Worm (Caenorhabditis elegans): ENCODE data around the gene R12B2.8.
A peak's percentile ranks its signal among the peaks of the same experiment; 100 is the strongest.

R12B2.8 gene

DNA sequence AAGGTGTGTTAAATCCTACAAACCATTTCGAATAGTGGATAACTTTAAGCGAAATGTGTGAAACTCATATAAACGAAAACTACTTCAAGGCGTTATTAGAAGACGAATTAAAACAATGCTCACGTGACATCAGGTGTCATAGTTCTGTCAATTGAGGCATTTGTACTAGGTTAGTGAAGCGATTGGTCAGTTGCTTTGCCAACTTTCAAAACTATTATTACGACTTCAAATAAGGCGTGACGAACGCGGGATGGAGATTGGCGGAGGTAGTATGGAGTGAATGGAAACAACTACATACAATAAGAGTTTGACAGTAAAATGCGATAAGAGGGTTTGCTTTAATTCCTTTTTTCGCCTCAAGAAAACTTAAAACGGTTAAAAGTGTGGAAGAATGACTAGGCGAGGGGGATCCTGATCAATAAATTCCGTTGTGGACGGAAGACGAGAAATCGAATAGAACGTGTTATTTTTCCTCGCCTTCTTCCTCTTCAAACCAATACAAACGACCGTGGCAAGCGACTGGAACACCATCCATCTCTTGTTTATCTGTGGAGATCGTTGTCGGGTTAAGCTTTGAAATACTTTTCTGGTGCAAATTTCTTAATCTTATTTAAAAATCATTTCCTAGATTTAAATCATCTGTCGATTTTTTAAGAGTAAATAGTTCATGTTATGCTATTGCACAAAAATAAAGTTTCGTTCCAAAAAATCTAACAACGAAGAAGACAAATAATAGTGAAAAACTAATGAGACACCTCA lies 17.3 kb downstream of the R12B2.8 start:
- TF ChIP-seq snpc-4 (tag; optimal IDR thresholded peaks at IDR 0.05) (no peak), R02D3.7 (tag; optimal IDR thresholded peaks at IDR 0.05) (no peak), daf-16 (GFP tag; optimal IDR thresholded peaks at IDR 0.05) (no peak), daf-16 (tag; optimal IDR thresholded peaks at IDR 0.05) (peak; percentile 7), mdt-29 (GFP tag; IDR thresholded peaks at IDR 0.05) (no peak), aha-1 (tag) (peak; percentile 47), hmg-1.1 (GFP tag; IDR thresholded peaks at IDR 0.05) (0 out of 2 replicates have a peak, but pooled peaks have one; percentile 19), dmd-6 (GFP tag; IDR thresholded peaks at IDR 0.05) (peak; percentile 64), egl-43 (GFP tag; IDR thresholded peaks at IDR 0.05) (no peak), dve-1 (tag; optimal IDR thresholded peaks at IDR 0.05; ENCODE audit: insufficient read depth) (peak; percentile 56), vab-7 (GFP tag; IDR thresholded peaks at IDR 0.05) (no peak), hlh-30 (tag; optimal IDR thresholded peaks at IDR 0.05; ENCODE audit: insufficient read depth) (peak; percentile 52), unc-62 (GFP tag; optimal IDR thresholded peaks at IDR 0.05 in 1 of 2) (peak in 1 of 2 experiments; percentile 52), unc-62 (tag; optimal IDR thresholded peaks at IDR 0.05) (no peak), ceh-20 (GFP tag; IDR thresholded peaks at IDR 0.05) (no peak)

DNA sequence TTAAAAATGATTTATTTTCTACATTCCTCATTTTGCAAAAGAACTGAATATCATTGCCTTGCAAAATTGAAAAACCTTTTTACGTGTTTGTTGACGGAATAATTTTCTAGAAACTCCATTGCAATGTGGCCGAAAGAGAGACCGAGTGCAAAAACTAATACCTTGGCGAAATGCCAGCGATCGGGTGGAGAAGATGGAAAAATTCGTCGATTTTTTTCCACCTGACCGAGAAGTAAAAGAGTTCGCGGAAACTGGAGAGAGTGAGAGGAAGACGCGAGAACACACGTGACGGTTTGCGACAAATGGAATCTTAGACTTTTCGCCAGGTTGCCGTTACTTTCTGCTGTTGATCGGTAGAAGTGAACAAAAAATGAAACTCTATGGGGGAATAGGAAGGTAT lies 18.0 kb downstream of the R12B2.8 start:
- TF ChIP-seq F10B5.3 (tag; optimal IDR thresholded peaks at IDR 0.05) (no peak), hmg-1.1 (GFP tag; IDR thresholded peaks at IDR 0.05) (no peak), lin-38 (GFP tag; IDR thresholded peaks at IDR 0.05) (no peak), ceh-32 (tag; optimal IDR thresholded peaks at IDR 0.05; ENCODE audit: poor library complexity) (no peak), F37D6.2 (tag; optimal IDR thresholded peaks at IDR 0.05) (no peak), snpc-4 (tag; optimal IDR thresholded peaks at IDR 0.05) (no peak), nhr-41 (GFP tag; IDR thresholded peaks at IDR 0.05) (no peak), lin-13 (GFP tag; optimal IDR thresholded peaks at IDR 0.05) (no peak), T20F7.1 (GFP tag; optimal IDR thresholded peaks at IDR 0.05) (no peak), Y5F2A.4 (GFP tag; optimal IDR thresholded peaks at IDR 0.05) (no peak), daf-19 (GFP tag; conservative IDR thresholded peaks at IDR 0.05) (no peak), unc-39 (tag; optimal IDR thresholded peaks at IDR 0.05) (no peak), lim-7 (GFP tag; IDR thresholded peaks at IDR 0.05) (no peak), F26F4.8 (GFP tag; conservative IDR thresholded peaks at IDR 0.05) (no peak), aly-2 (tag; optimal IDR thresholded peaks at IDR 0.05) (no peak), pha-4 (GFP tag; IDR thresholded peaks at IDR 0.05) (no peak), pha-4 (tag; optimal IDR thresholded peaks at IDR 0.05) (no peak), ceh-20 (GFP tag; IDR thresholded peaks at IDR 0.05) (no peak), fos-1 (tag; optimal IDR thresholded peaks at IDR 0.05) (no peak), hif-1 (tag; optimal IDR thresholded peaks at IDR 0.05) (no peak), gei-8 (GFP tag; optimal IDR thresholded peaks at IDR 0.05) (no peak), skn-1 (tag; optimal IDR thresholded peaks at IDR 0.05) (no peak), ama-1 (optimal IDR thresholded peaks at IDR 0.05) (peak; percentile 2), nhr-237 (tag; optimal IDR thresholded peaks at IDR 0.05) (no peak), nhr-48 (tag; optimal IDR thresholded peaks at IDR 0.05) (peak; percentile 33), tra-1 (GFP tag; IDR thresholded peaks at IDR 0.05) (no peak), lin-1 (GFP tag; IDR thresholded peaks at IDR 0.05) (no peak), lin-29 (GFP tag; IDR thresholded peaks at IDR 0.05) (no peak), ztf-7 (tag; optimal IDR thresholded peaks at IDR 0.05) (no peak), F44E2.7 (GFP tag; IDR thresholded peaks at IDR 0.05) (no peak), unc-130 (GFP tag; optimal IDR thresholded peaks at IDR 0.05) (no peak), nhr-11 (tag; optimal IDR thresholded peaks at IDR 0.05) (peak; percentile 74), zag-1 (tag; optimal IDR thresholded peaks at IDR 0.05) (no peak), ces-1 (GFP tag; optimal IDR thresholded peaks at IDR 0.05) (no peak), ZK546.5 (tag; optimal IDR thresholded peaks at IDR 0.05) (no peak), rbr-2 (tag; optimal IDR thresholded peaks at IDR 0.05) (no peak), Y75B8A.6 (GFP tag; IDR thresholded peaks at IDR 0.05) (no peak), nhr-10 (tag; optimal IDR thresholded peaks at IDR 0.05) (no peak), php-3 (GFP tag; IDR thresholded peaks at IDR 0.05) (no peak)

Data from whole organism, L4 larva.